Worm (Caenorhabditis elegans) whole organism, L1 larva: ENCODE results near the gene ama-1.

ENCODE experiments used
- C04F5.9 ChIP-seq: sonication (generic microtip); optimal IDR thresholded peaks from 2 replicates; lab custom pipeline; 2016; ENCODE audit warnings: missing genetic modification characterization, missing compliant biosample characterization
- C16A3.4 ChIP-seq: fragments of 150-350 bp; optimal IDR thresholded peaks from 2 replicates; lab custom pipeline; 2014; ENCODE audit warnings: missing biosample characterization, missing genetic modification characterization
- C34B4.2 ChIP-seq: sonication (generic microtip); optimal IDR thresholded peaks from 2 replicates; lab custom pipeline; 2017; ENCODE audit warnings: mild to moderate bottlenecking, missing genetic modification characterization, missing compliant biosample characterization
- Y116A8C.19 ChIP-seq: sonication (generic microtip); optimal IDR thresholded peaks from 2 replicates; lab custom pipeline; 2016; ENCODE audit warnings: missing compliant biosample characterization, missing genetic modification characterization, borderline replicate concordance
- aha-1 ChIP-seq: fragments of 150-350 bp; optimal IDR thresholded peaks from 2 replicates; lab custom pipeline; 2014; ENCODE audit warnings: missing biosample characterization, missing genetic modification characterization
- aly-2 ChIP-seq: fragments of 150-350 bp; optimal IDR thresholded peaks from 2 replicates; lab custom pipeline; 2014; ENCODE audit warnings: missing biosample characterization, missing genetic modification characterization
- ama-1 ChIP-seq: fragments of 150-350 bp; optimal IDR thresholded peaks from 2 replicates; lab custom pipeline; 2014
- blmp-1 ChIP-seq: fragments of 150-350 bp; optimal IDR thresholded peaks from 2 replicates; lab custom pipeline; 2014; ENCODE audit warnings: missing biosample characterization, missing genetic modification characterization
- ceh-63 ChIP-seq: fragments of 200-800 bp; sonication (Bioruptor generic); optimal IDR thresholded peaks from 2 replicates; lab custom pipeline; 2018; ENCODE audit warnings: mild to moderate bottlenecking, missing genetic modification characterization, missing compliant biosample characterization
- ceh-90 ChIP-seq: sonication (generic microtip); optimal IDR thresholded peaks from 2 replicates; lab custom pipeline; 2016; ENCODE audit warnings: missing genetic modification characterization, missing compliant biosample characterization
- ces-1 ChIP-seq: fragments of 150-350 bp; optimal IDR thresholded peaks from 2 replicates; lab custom pipeline; 2014; ENCODE audit warnings: missing biosample characterization, missing genetic modification reagents, missing genetic modification characterization
- dpl-1 ChIP-seq, 3 experiments: fragments of 150-350 bp in 2 of 3; sonication (generic microtip) in 1 of 3; optimal IDR thresholded peaks; 2 replicates each; lab custom pipeline; 2014 to 2017; ENCODE audit warnings: missing biosample characterization in 3 of 3, missing genetic modification characterization in 3 of 3, missing genetic modification reagents in 3 of 3
- elt-2 ChIP-seq: sonication (generic microtip); optimal IDR thresholded peaks from 2 replicates; lab custom pipeline; 2016; ENCODE audit warnings: missing genetic modification characterization, mild to moderate bottlenecking, inconsistent platforms, missing compliant biosample characterization, missing genetic modification reagents
- ets-5 ChIP-seq: fragments of 200-800 bp; sonication (Bioruptor generic); IDR thresholded peaks from 2 replicates; pipeline ENCODE4 v1.3.6; 2022; ENCODE audit warnings: missing genetic modification characterization, missing compliant biosample characterization
- fkh-8 ChIP-seq: sonication (generic microtip); optimal IDR thresholded peaks from 2 replicates; lab custom pipeline; 2016; ENCODE audit warnings: mild to moderate bottlenecking, missing genetic modification characterization, missing compliant biosample characterization
- hlh-4 ChIP-seq: sonication (generic microtip); optimal IDR thresholded peaks from 2 replicates; lab custom pipeline; 2016; ENCODE audit warnings: mild to moderate bottlenecking, missing genetic modification characterization, missing compliant biosample characterization
- hpl-2 ChIP-seq: fragments of 150-350 bp; optimal IDR thresholded peaks from 2 replicates; lab custom pipeline; 2014; ENCODE audit warnings: missing biosample characterization, missing genetic modification reagents, missing genetic modification characterization
- jun-1 ChIP-seq: fragments of 150-350 bp; optimal IDR thresholded peaks from 2 replicates; lab custom pipeline; 2014; ENCODE audit warnings: missing biosample characterization, missing genetic modification reagents, missing genetic modification characterization
- lin-13 ChIP-seq: fragments of 150-350 bp; optimal IDR thresholded peaks from 2 replicates; lab custom pipeline; 2014; ENCODE audit warnings: missing biosample characterization, missing genetic modification reagents, missing genetic modification characterization
- lin-14 ChIP-seq: fragments of 200-800 bp; sonication (Bioruptor generic); optimal IDR thresholded peaks from 2 replicates; lab custom pipeline; 2018; ENCODE audit warnings: mild to moderate bottlenecking, missing genetic modification characterization, moderate library complexity, missing compliant biosample characterization
- lin-39 ChIP-seq: fragments of 150-350 bp; optimal IDR thresholded peaks from 2 replicates; lab custom pipeline; 2014; ENCODE audit warnings: missing biosample characterization, missing genetic modification reagents, missing genetic modification characterization
- lir-3 ChIP-seq: sonication (generic microtip); optimal IDR thresholded peaks from 2 replicates; lab custom pipeline; 2016; ENCODE audit warnings: mild to moderate bottlenecking, missing genetic modification characterization, moderate library complexity, missing compliant biosample characterization; ENCODE audit not compliant: poor library complexity
- mab-9 ChIP-seq: fragments of 200-800 bp; sonication (Bioruptor generic); IDR thresholded peaks from 2 replicates; pipeline ENCODE4 v1.3.6; 2022; ENCODE audit warnings: missing genetic modification reagents, missing genetic modification characterization, missing compliant biosample characterization
- nhr-47 ChIP-seq: sonication (generic microtip); optimal IDR thresholded peaks from 2 replicates; lab custom pipeline; 2016; ENCODE audit warnings: mild to moderate bottlenecking, missing genetic modification characterization, moderate library complexity, missing compliant biosample characterization
- nhr-76 ChIP-seq: sonication (generic microtip); optimal IDR thresholded peaks from 2 replicates; lab custom pipeline; 2017; ENCODE audit warnings: missing biosample characterization, missing genetic modification characterization
- nhr-84 ChIP-seq: sonication (generic microtip); optimal IDR thresholded peaks from 2 replicates; lab custom pipeline; 2017; ENCODE audit warnings: missing biosample characterization, missing genetic modification characterization
- pag-3 ChIP-seq: sonication (generic microtip); optimal IDR thresholded peaks from 2 replicates; lab custom pipeline; 2017; ENCODE audit warnings: missing genetic modification characterization, mild to moderate bottlenecking, missing compliant biosample characterization, antibody characterized with exemption, borderline replicate concordance; ENCODE audit not compliant: insufficient read depth
- snpc-4 ChIP-seq: fragments of 150-350 bp; optimal IDR thresholded peaks from 2 replicates; lab custom pipeline; 2014; ENCODE audit warnings: missing biosample characterization, missing genetic modification characterization
- snu-23 ChIP-seq: sonication (generic microtip); optimal IDR thresholded peaks from 2 replicates; lab custom pipeline; 2016; ENCODE audit warnings: missing genetic modification characterization, missing compliant biosample characterization
- sox-4 ChIP-seq: sonication (generic microtip); optimal IDR thresholded peaks from 2 replicates; lab custom pipeline; 2016; ENCODE audit warnings: missing genetic modification characterization, missing compliant biosample characterization
- swsn-7 ChIP-seq: sonication (generic microtip); optimal IDR thresholded peaks from 2 replicates; lab custom pipeline; 2016; ENCODE audit warnings: missing genetic modification characterization, missing compliant biosample characterization
- tbx-2 ChIP-seq: sonication (generic microtip); optimal IDR thresholded peaks from 2 replicates; lab custom pipeline; 2016; ENCODE audit warnings: missing genetic modification characterization, missing compliant biosample characterization
- unc-130 ChIP-seq: fragments of 150-350 bp; optimal IDR thresholded peaks from 2 replicates; lab custom pipeline; 2017; ENCODE audit warnings: missing biosample characterization, missing genetic modification characterization, inconsistent platforms
- unc-86 ChIP-seq: sonication (generic microtip); optimal IDR thresholded peaks from 2 replicates; lab custom pipeline; 2016; ENCODE audit warnings: missing genetic modification characterization, missing compliant biosample characterization
- ztf-11 ChIP-seq, 2 experiments: sonication (generic microtip); optimal IDR thresholded peaks; 2 replicates each; lab custom pipeline; 2016 to 2017; ENCODE audit warnings: missing genetic modification characterization in 2 of 2, missing biosample characterization in 1 of 2, missing compliant biosample characterization in 1 of 2
- ztf-4 ChIP-seq: fragments of 150-350 bp; optimal IDR thresholded peaks from 2 replicates; lab custom pipeline; 2014; ENCODE audit warnings: missing biosample characterization, missing genetic modification characterization

Gene ama-1

ce11 chrIV:4218276-4218675 lies 29.6 kb upstream of the ama-1 start:
- peak; percentile 17 for TF ChIP-seq ama-1 (lab: Kevin White, UChicago)
- no peak for TF ChIP-seq pag-3 (tag; lab: Kevin White, UChicago)
- peak; percentile 29 for TF ChIP-seq aly-2 (tag; lab: Kevin White, UChicago)

- TF ChIP-seq tbx-2, result no peak
- no peak for TF ChIP-seq ceh-63 (GFP tag; lab: Kevin White, UChicago)
- TF ChIP-seq C04F5.9 (tag; lab: Kevin White, UChicago), result no peak
- no peak for TF ChIP-seq snu-23
- TF ChIP-seq nhr-84 (tag; lab: Kevin White, UChicago), result no peak
- no peak for TF ChIP-seq swsn-7
- TF ChIP-seq lin-13 (GFP tag; lab: Kevin White, UChicago), result no peak
- TF ChIP-seq C34B4.2 (tag; lab: Kevin White, UChicago), result no peak
- TF ChIP-seq ama-1 (lab: Kevin White, UChicago), result no peak
- TF ChIP-seq dpl-1 (GFP tag; optimal IDR thresholded peaks at IDR 0.05; lab: Kevin White, UChicago), result no peak
- no peak for TF ChIP-seq ztf-4 (tag; lab: Kevin White, UChicago)
Observed at ce11 chrIV:4219983-4220382, 27.9 kb upstream of the ama-1 start, which contains the start of gene F30B5.11. Gene F30B5.11 (minus strand): TSS chrIV:4220083.

- peak; percentile 3 for TF ChIP-seq fkh-8
- TF ChIP-seq lir-3, result no peak
Observed at ce11 chrIV:4225851-4226250, 22.0 kb upstream of the ama-1 start, which contains the start of gene srbc-71. Gene srbc-71 (minus strand): TSS chrIV:4225951.

- TF ChIP-seq C34B4.2 (tag; lab: Kevin White, UChicago) (no peak), hlh-4 (tag; lab: Kevin White, UChicago) (no peak), ama-1 (lab: Kevin White, UChicago) (no peak), ztf-11 (tag; optimal IDR thresholded peaks at IDR 0.05; lab: Kevin White, UChicago) (no peak), mab-9 (GFP tag; lab: Robert Waterston, UW) (no peak), ceh-90 (tag; lab: Kevin White, UChicago) (no peak), lin-14 (GFP tag; lab: Kevin White, UChicago) (no peak)
Observed at ce11 chrIV:4227917-4228316, 20.0 kb upstream of the ama-1 start, which contains the start of gene srbc-70. Gene srbc-70 (minus strand): TSS chrIV:4228017.

ce11 chrIV:4235315-4236024 lies 12.4 kb upstream of the ama-1 start, which contains the start of the genes zipt-2.2 and dpy-13:
Gene zipt-2.2 (minus strand): TSS chrIV:4235365.
Gene dpy-13 (plus strand): TSS chrIV:4235614.
- TF ChIP-seq unc-86 (tag; lab: Kevin White, UChicago) (no peak), sox-4 (tag; lab: Kevin White, UChicago) (no peak), swsn-7 (no peak), nhr-47 (tag; lab: Kevin White, UChicago) (no peak), aha-1 (tag; lab: Kevin White, UChicago) (no peak), nhr-76 (tag; lab: Kevin White, UChicago) (no peak), aly-2 (tag; lab: Kevin White, UChicago) (no peak), lin-14 (GFP tag; lab: Kevin White, UChicago) (no peak), elt-2 (tag; lab: Kevin White, UChicago) (no peak), snpc-4 (tag; lab: Kevin White, UChicago) (no peak), ceh-63 (GFP tag; lab: Kevin White, UChicago) (no peak), jun-1 (tag; lab: Kevin White, UChicago) (no peak), Y116A8C.19 (no peak)

ce11 chrIV:4236025-4236407 lies 11.9 kb upstream of the ama-1 start:
- TF ChIP-seq lin-39 (tag; lab: Kevin White, UChicago) (no peak), ets-5 (GFP tag; lab: Robert Waterston, UW) (no peak), blmp-1 (tag; lab: Kevin White, UChicago) (no peak), ces-1 (GFP tag; lab: Kevin White, UChicago) (no peak), C16A3.4 (tag; lab: Kevin White, UChicago) (no peak), unc-130 (tag; lab: Kevin White, UChicago) (no peak), hpl-2 (GFP tag; lab: Kevin White, UChicago) (no peak)
